Worm (Caenorhabditis elegans): ENCODE results near the gene Y6G8.8.

ce11 chrV:17667676-17668075, 47.3 kb downstream of the Y6G8.8 start, which contains the start of gene F59A1.12:
- no peak for TF ChIP-seq ref-1 (GFP tag; conservative IDR thresholded peaks at IDR 0.05)
- no peak for TF ChIP-seq cog-1 (tag; optimal IDR thresholded peaks at IDR 0.05)
- no peak for TF ChIP-seq ztf-23 (GFP tag; IDR thresholded peaks at IDR 0.05)
- no peak for TF ChIP-seq ztf-29 (GFP tag; IDR thresholded peaks at IDR 0.05)
- no peak for TF ChIP-seq T22C8.4 (GFP tag; IDR thresholded peaks at IDR 0.05)
- no peak for TF ChIP-seq med-1 (GFP tag; optimal IDR thresholded peaks at IDR 0.05; ENCODE audit: insufficient read depth)
- no peak for TF ChIP-seq flt-1 (GFP tag; IDR thresholded peaks at IDR 0.05)

Data from whole organism, midembryonic.